Worm (Caenorhabditis elegans) whole organism, L1 larva: ENCODE data around the gene F57B9.3.
A peak's percentile ranks its signal among the peaks of the same experiment; 100 is the strongest.

ENCODE experiments used
- C34B4.2 ChIP-seq: sonication (generic microtip); optimal IDR thresholded peaks from 2 replicates; lab custom pipeline; 2017; ENCODE audit warnings: mild to moderate bottlenecking, missing genetic modification characterization, missing compliant biosample characterization
- F16B12.6 ChIP-seq: fragments of 150-350 bp; optimal IDR thresholded peaks from 2 replicates; lab custom pipeline; 2014; ENCODE audit warnings: missing biosample characterization, missing genetic modification characterization
- Y116A8C.19 ChIP-seq: sonication (generic microtip); optimal IDR thresholded peaks from 2 replicates; lab custom pipeline; 2016; ENCODE audit warnings: missing compliant biosample characterization, missing genetic modification characterization, borderline replicate concordance
- aha-1 ChIP-seq: fragments of 150-350 bp; optimal IDR thresholded peaks from 2 replicates; lab custom pipeline; 2014; ENCODE audit warnings: missing biosample characterization, missing genetic modification characterization
- alr-1 ChIP-seq: fragments of 200-800 bp; sonication (Bioruptor generic); optimal IDR thresholded peaks from 2 replicates; lab custom pipeline; 2018; ENCODE audit warnings: borderline replicate concordance, mild to moderate bottlenecking, missing genetic modification characterization, missing compliant biosample characterization
- ama-1 ChIP-seq: fragments of 150-350 bp; optimal IDR thresholded peaks from 2 replicates; lab custom pipeline; 2014
- blmp-1 ChIP-seq: fragments of 150-350 bp; optimal IDR thresholded peaks from 2 replicates; lab custom pipeline; 2014; ENCODE audit warnings: missing biosample characterization, missing genetic modification characterization
- ceh-63 ChIP-seq: fragments of 200-800 bp; sonication (Bioruptor generic); optimal IDR thresholded peaks from 2 replicates; lab custom pipeline; 2018; ENCODE audit warnings: mild to moderate bottlenecking, missing genetic modification characterization, missing compliant biosample characterization
- ceh-88 ChIP-seq: fragments of 200-800 bp; sonication (Bioruptor generic); IDR thresholded peaks from 2 replicates; pipeline ENCODE4 v1.3.6; 2022; ENCODE audit warnings: missing genetic modification characterization, missing compliant biosample characterization
- ces-1 ChIP-seq: fragments of 150-350 bp; optimal IDR thresholded peaks from 2 replicates; lab custom pipeline; 2014; ENCODE audit warnings: missing biosample characterization, missing genetic modification reagents, missing genetic modification characterization
- dpl-1 ChIP-seq, 3 experiments: fragments of 150-350 bp in 2 of 3; sonication (generic microtip) in 1 of 3; optimal IDR thresholded peaks; 2 replicates each; lab custom pipeline; 2014 to 2017; ENCODE audit warnings: missing biosample characterization in 3 of 3, missing genetic modification characterization in 3 of 3, missing genetic modification reagents in 3 of 3
- dsc-1 ChIP-seq: sonication (generic microtip); optimal IDR thresholded peaks from 2 replicates; lab custom pipeline; 2016; ENCODE audit warnings: mild to moderate bottlenecking, missing genetic modification characterization, missing compliant biosample characterization
- efl-1 ChIP-seq, 4 experiments: fragments of 150-350 bp; optimal IDR thresholded peaks in 3 of 4; peaks in 1 of 4; 1 replicate in 1 of 4; 2 replicates in 3 of 4; lab custom pipeline; 2014; ENCODE audit warnings: missing biosample characterization in 2 of 4, missing genetic modification characterization in 2 of 4, missing genetic modification reagents in 2 of 4
- egl-27 ChIP-seq, 2 experiments: fragments of 150-350 bp in 1 of 2; sonication (generic microtip); optimal IDR thresholded peaks; 3 replicates each; lab custom pipeline; 2017 to 2018; ENCODE audit warnings: missing biosample characterization in 2 of 2, missing genetic modification characterization in 2 of 2, missing genetic modification reagents in 2 of 2
- elt-2 ChIP-seq: sonication (generic microtip); optimal IDR thresholded peaks from 2 replicates; lab custom pipeline; 2016; ENCODE audit warnings: missing genetic modification characterization, mild to moderate bottlenecking, inconsistent platforms, missing compliant biosample characterization, missing genetic modification reagents
- ets-5 ChIP-seq: fragments of 200-800 bp; sonication (Bioruptor generic); IDR thresholded peaks from 2 replicates; pipeline ENCODE4 v1.3.6; 2022; ENCODE audit warnings: missing genetic modification characterization, missing compliant biosample characterization
- fkh-4 ChIP-seq: sonication (generic microtip); optimal IDR thresholded peaks from 2 replicates; lab custom pipeline; 2016; ENCODE audit warnings: missing compliant biosample characterization, missing genetic modification characterization, borderline replicate concordance
- fkh-8 ChIP-seq: sonication (generic microtip); optimal IDR thresholded peaks from 2 replicates; lab custom pipeline; 2016; ENCODE audit warnings: mild to moderate bottlenecking, missing genetic modification characterization, missing compliant biosample characterization
- fos-1 ChIP-seq: fragments of 150-350 bp; optimal IDR thresholded peaks from 2 replicates; lab custom pipeline; 2014; ENCODE audit warnings: missing biosample characterization, missing genetic modification characterization
- hlh-17 ChIP-seq: fragments of 200-800 bp; sonication (Bioruptor generic); optimal IDR thresholded peaks from 2 replicates; lab custom pipeline; 2018; ENCODE audit warnings: missing genetic modification characterization, mild to moderate bottlenecking, missing compliant biosample characterization, moderate library complexity, borderline replicate concordance
- isw-1 ChIP-seq: fragments of 200-800 bp; sonication (Bioruptor generic); IDR thresholded peaks from 2 replicates; pipeline ENCODE4 v1.3.6; 2022; ENCODE audit warnings: missing genetic modification characterization, missing compliant biosample characterization
- jun-1 ChIP-seq: fragments of 150-350 bp; optimal IDR thresholded peaks from 2 replicates; lab custom pipeline; 2014; ENCODE audit warnings: missing biosample characterization, missing genetic modification reagents, missing genetic modification characterization
- lin-13 ChIP-seq: fragments of 150-350 bp; optimal IDR thresholded peaks from 2 replicates; lab custom pipeline; 2014; ENCODE audit warnings: missing biosample characterization, missing genetic modification reagents, missing genetic modification characterization
- lin-14 ChIP-seq: fragments of 200-800 bp; sonication (Bioruptor generic); optimal IDR thresholded peaks from 2 replicates; lab custom pipeline; 2018; ENCODE audit warnings: mild to moderate bottlenecking, missing genetic modification characterization, moderate library complexity, missing compliant biosample characterization
- lin-39 ChIP-seq: fragments of 150-350 bp; optimal IDR thresholded peaks from 2 replicates; lab custom pipeline; 2014; ENCODE audit warnings: missing biosample characterization, missing genetic modification reagents, missing genetic modification characterization
- lsy-2 ChIP-seq, 2 experiments: fragments of 150-350 bp; optimal IDR thresholded peaks; 2 replicates each; lab custom pipeline; 2014; ENCODE audit warnings: missing biosample characterization in 2 of 2, missing genetic modification characterization in 2 of 2
- nhr-11 ChIP-seq: fragments of 150-350 bp; optimal IDR thresholded peaks from 2 replicates; lab custom pipeline; 2014; ENCODE audit warnings: missing biosample characterization, missing genetic modification characterization
- nhr-19 ChIP-seq: fragments of 200-800 bp; sonication (Bioruptor generic); conservative IDR thresholded peaks from 2 replicates; pipeline ENCODE4 v1.3.6; 2022; ENCODE audit warnings: missing genetic modification characterization, missing compliant biosample characterization
- nhr-20 ChIP-seq: sonication (generic microtip); optimal IDR thresholded peaks from 2 replicates; lab custom pipeline; 2016; ENCODE audit warnings: mild to moderate bottlenecking, missing genetic modification characterization, missing compliant biosample characterization
- nhr-237 ChIP-seq: fragments of 150-350 bp; optimal IDR thresholded peaks from 2 replicates; lab custom pipeline; 2014; ENCODE audit warnings: missing biosample characterization, missing genetic modification characterization
- nhr-28 ChIP-seq: fragments of 150-350 bp; optimal IDR thresholded peaks from 2 replicates; lab custom pipeline; 2014; ENCODE audit warnings: missing biosample characterization, missing genetic modification characterization
- nhr-47 ChIP-seq: sonication (generic microtip); optimal IDR thresholded peaks from 2 replicates; lab custom pipeline; 2016; ENCODE audit warnings: mild to moderate bottlenecking, missing genetic modification characterization, moderate library complexity, missing compliant biosample characterization
- nhr-71 ChIP-seq: sonication (generic microtip); optimal IDR thresholded peaks from 2 replicates; lab custom pipeline; 2016; ENCODE audit warnings: mild to moderate bottlenecking, missing genetic modification characterization, moderate library complexity, missing compliant biosample characterization
- nhr-77 ChIP-seq: fragments of 150-350 bp; optimal IDR thresholded peaks from 2 replicates; lab custom pipeline; 2014; ENCODE audit warnings: missing biosample characterization, missing genetic modification characterization
- nhr-84 ChIP-seq: sonication (generic microtip); optimal IDR thresholded peaks from 2 replicates; lab custom pipeline; 2017; ENCODE audit warnings: missing biosample characterization, missing genetic modification characterization
- nhr-85 ChIP-seq: sonication (generic microtip); peaks from one replicate; lab custom pipeline; 2016; ENCODE audit warnings: missing genetic modification characterization, inconsistent platforms, missing compliant biosample characterization
- nhr-90 ChIP-seq: sonication (generic microtip); optimal IDR thresholded peaks from 2 replicates; lab custom pipeline; 2016; ENCODE audit warnings: mild to moderate bottlenecking, missing genetic modification characterization, missing compliant biosample characterization; ENCODE audit not compliant: poor library complexity
- pax-3 ChIP-seq: fragments of 200-800 bp; sonication (Bioruptor generic); optimal IDR thresholded peaks from 2 replicates; lab custom pipeline; 2018; ENCODE audit warnings: mild to moderate bottlenecking, missing genetic modification characterization, moderate library complexity, missing compliant biosample characterization
- rnt-1 ChIP-seq: sonication (generic microtip); optimal IDR thresholded peaks from 2 replicates; lab custom pipeline; 2016; ENCODE audit warnings: mild to moderate bottlenecking, missing genetic modification characterization, moderate library complexity, missing compliant biosample characterization
- skn-1 ChIP-seq: fragments of 150-350 bp; optimal IDR thresholded peaks from 2 replicates; lab custom pipeline; 2014; ENCODE audit warnings: missing biosample characterization, missing genetic modification characterization
- snpc-4 ChIP-seq: fragments of 150-350 bp; optimal IDR thresholded peaks from 2 replicates; lab custom pipeline; 2014; ENCODE audit warnings: missing biosample characterization, missing genetic modification characterization
- snu-23 ChIP-seq: sonication (generic microtip); optimal IDR thresholded peaks from 2 replicates; lab custom pipeline; 2016; ENCODE audit warnings: missing genetic modification characterization, missing compliant biosample characterization
- sox-4 ChIP-seq: sonication (generic microtip); optimal IDR thresholded peaks from 2 replicates; lab custom pipeline; 2016; ENCODE audit warnings: missing genetic modification characterization, missing compliant biosample characterization
- sptf-1 ChIP-seq: fragments of 150-350 bp; optimal IDR thresholded peaks from 2 replicates; lab custom pipeline; 2014; ENCODE audit warnings: missing biosample characterization, missing genetic modification characterization
- sup-37 ChIP-seq: fragments of 200-800 bp; sonication (Bioruptor generic); optimal IDR thresholded peaks from 2 replicates; lab custom pipeline; 2018; ENCODE audit warnings: mild to moderate bottlenecking, missing genetic modification characterization, missing compliant biosample characterization
- unc-130 ChIP-seq: fragments of 150-350 bp; optimal IDR thresholded peaks from 2 replicates; lab custom pipeline; 2017; ENCODE audit warnings: missing biosample characterization, missing genetic modification characterization, inconsistent platforms
- unc-30 ChIP-seq: sonication (generic microtip); optimal IDR thresholded peaks from 2 replicates; lab custom pipeline; 2017; ENCODE audit warnings: missing biosample characterization, missing genetic modification characterization
- unc-62 ChIP-seq: fragments of 150-350 bp; optimal IDR thresholded peaks from 2 replicates; lab custom pipeline; 2014; ENCODE audit warnings: missing biosample characterization, missing genetic modification reagents, missing genetic modification characterization
- unc-86 ChIP-seq: sonication (generic microtip); optimal IDR thresholded peaks from 2 replicates; lab custom pipeline; 2016; ENCODE audit warnings: missing genetic modification characterization, missing compliant biosample characterization
- vab-15 ChIP-seq: sonication (generic microtip); optimal IDR thresholded peaks from 2 replicates; lab custom pipeline; 2017; ENCODE audit warnings: missing genotype, mild to moderate bottlenecking, missing genetic modification characterization, missing compliant biosample characterization
- zag-1 ChIP-seq: fragments of 150-350 bp; optimal IDR thresholded peaks from 2 replicates; lab custom pipeline; 2014; ENCODE audit warnings: missing biosample characterization, missing genetic modification characterization
- ztf-11 ChIP-seq, 2 experiments: sonication (generic microtip); optimal IDR thresholded peaks; 2 replicates each; lab custom pipeline; 2016 to 2017; ENCODE audit warnings: missing genetic modification characterization in 2 of 2, missing biosample characterization in 1 of 2, missing compliant biosample characterization in 1 of 2
- ztf-4 ChIP-seq: fragments of 150-350 bp; optimal IDR thresholded peaks from 2 replicates; lab custom pipeline; 2014; ENCODE audit warnings: missing biosample characterization, missing genetic modification characterization

F57B9.3 gene

ce11 chrIII:6968080-6968639, 28.5 kb downstream of the F57B9.3 start, which contains the start of gene panl-2 (continued):
- TF ChIP-seq ets-5 (GFP tag; lab: Robert Waterston, UW), result no peak
- TF ChIP-seq F16B12.6 (tag; lab: Kevin White, UChicago), result peak; percentile 24
- TF ChIP-seq nhr-237 (tag; lab: Kevin White, UChicago), result no peak
- TF ChIP-seq unc-130 (tag; lab: Kevin White, UChicago), result no peak
- TF ChIP-seq dpl-1 (GFP tag; optimal IDR thresholded peaks at IDR 0.05; lab: Kevin White, UChicago), result peak; percentile 84 to 92 (median 89)
- no peak for TF ChIP-seq elt-2 (tag; lab: Kevin White, UChicago)
- TF ChIP-seq pax-3 (tag; lab: Kevin White, UChicago), result no peak
- no peak for TF ChIP-seq ceh-88 (GFP tag; lab: Robert Waterston, UW)
- no peak for TF ChIP-seq lin-39 (tag; lab: Kevin White, UChicago)
- no peak for TF ChIP-seq ztf-11 (tag; optimal IDR thresholded peaks at IDR 0.05; lab: Kevin White, UChicago)
- no peak for TF ChIP-seq egl-27 (tag; optimal IDR thresholded peaks at IDR 0.05; lab: Kevin White, UChicago)
- TF ChIP-seq Y116A8C.19 (tag; lab: Kevin White, UChicago), result no peak
- TF ChIP-seq aha-1 (tag; lab: Kevin White, UChicago), result no peak
- TF ChIP-seq zag-1 (tag; lab: Kevin White, UChicago), result no peak
- no peak for TF ChIP-seq C34B4.2 (tag; lab: Kevin White, UChicago)
- TF ChIP-seq snpc-4 (tag; lab: Kevin White, UChicago), result no peak
- no peak for TF ChIP-seq vab-15 (tag; lab: Kevin White, UChicago)
- no peak for TF ChIP-seq nhr-77 (tag; lab: Kevin White, UChicago)
- TF ChIP-seq snu-23 (GFP tag; lab: Kevin White, UChicago), result peak; percentile 53
- TF ChIP-seq sox-4, result no peak
- TF ChIP-seq efl-1 (optimal IDR thresholded peaks at IDR 0.05; lab: Kevin White, UChicago), result peak; percentile 91 to 95
- TF ChIP-seq efl-1 (GFP tag; optimal IDR thresholded peaks at IDR 0.05 in 1 of 2; lab: Kevin White, UChicago), result peak; percentile 90 to 99
- TF ChIP-seq blmp-1, result peak; percentile 43
- TF ChIP-seq nhr-20 (tag; lab: Kevin White, UChicago), result peak; percentile 11
- peak; percentile 12 for TF ChIP-seq lin-13 (GFP tag; lab: Kevin White, UChicago)
- peak; percentile 34 for TF ChIP-seq isw-1 (GFP tag; lab: Robert Waterston, UW)
- TF ChIP-seq fkh-8 (tag; lab: Kevin White, UChicago), result peak; percentile 17
- no peak for TF ChIP-seq nhr-84 (tag; lab: Kevin White, UChicago)
- TF ChIP-seq skn-1 (tag; lab: Kevin White, UChicago), result peak; percentile 51
- no peak for TF ChIP-seq ztf-4 (tag; lab: Kevin White, UChicago)
- no peak for TF ChIP-seq ama-1 (lab: Kevin White, UChicago)
- no peak for TF ChIP-seq fos-1 (tag; lab: Kevin White, UChicago)
- TF ChIP-seq rnt-1 (tag; lab: Kevin White, UChicago), result peak; percentile 34
- no peak for TF ChIP-seq ceh-63 (GFP tag; lab: Kevin White, UChicago)
- TF ChIP-seq unc-30 (tag; lab: Kevin White, UChicago), result no peak
- TF ChIP-seq alr-1 (tag; lab: Kevin White, UChicago), result no peak
- no peak for TF ChIP-seq sptf-1 (tag; lab: Kevin White, UChicago)
- TF ChIP-seq nhr-47 (tag; lab: Kevin White, UChicago), result peak; percentile 42
- TF ChIP-seq nhr-71 (tag; lab: Kevin White, UChicago), result peak; percentile 43
- no peak for TF ChIP-seq nhr-85 (tag; lab: Kevin White, UChicago)
- TF ChIP-seq nhr-11 (tag; lab: Kevin White, UChicago), result no peak
- TF ChIP-seq nhr-28 (tag; lab: Kevin White, UChicago), result no peak
- TF ChIP-seq lsy-2 (tag; optimal IDR thresholded peaks at IDR 0.05; lab: Kevin White, UChicago), result peak; percentile 82 to 94
- peak; percentile 41 for TF ChIP-seq nhr-19 (GFP tag; lab: Robert Waterston, UW)
- no peak for TF ChIP-seq hlh-17 (GFP tag; lab: Kevin White, UChicago)
- no peak for TF ChIP-seq unc-62 (GFP tag; lab: Kevin White, UChicago)
- TF ChIP-seq nhr-90 (tag; lab: Kevin White, UChicago), result no peak
- TF ChIP-seq lin-14, result peak; percentile 30
- TF ChIP-seq sup-37 (GFP tag; lab: Kevin White, UChicago), result no peak
- TF ChIP-seq jun-1 (tag; lab: Kevin White, UChicago), result no peak
- no peak for TF ChIP-seq ces-1 (GFP tag; lab: Kevin White, UChicago)
- peak; percentile 7 for TF ChIP-seq unc-86
- no peak for TF ChIP-seq dsc-1 (tag; lab: Kevin White, UChicago)
- no peak for TF ChIP-seq fkh-4
